Fruit fly (Drosophila melanogaster) whole organism, embryonic: ENCODE measurements around the gene Grasp65.

Experiments used
- Aef1 ChIP-seq: fragments of 200-800 bp; sonication (Bioruptor generic); IDR thresholded peaks from 3 replicates; pipeline ENCODE4 v1.3.6; 2022; ENCODE audit warnings: missing biosample characterization, missing genetic modification characterization
- CG10274 ChIP-seq: fragments of 200-800 bp; sonication (Bioruptor generic); optimal IDR thresholded peaks from 3 replicates; lab custom pipeline; 2017; ENCODE audit warnings: missing biosample characterization, mild to moderate bottlenecking, missing genetic modification characterization
- CG10565 ChIP-seq: fragments of 200-800 bp; sonication (Bioruptor generic); optimal IDR thresholded peaks from 3 replicates; lab custom pipeline; 2016; ENCODE audit warnings: missing biosample characterization, mild to moderate bottlenecking, missing genetic modification characterization
- CG11093 ChIP-seq: fragments of 200-800 bp; sonication (Bioruptor generic); IDR thresholded peaks from 3 replicates; pipeline ENCODE4 v1.3.6; 2022; ENCODE audit warnings: missing biosample characterization, missing genetic modification characterization
- CG11696 ChIP-seq: fragments of 200-800 bp; sonication (Bioruptor generic); IDR thresholded peaks from 2 replicates; pipeline ENCODE4 v1.3.6; 2022; ENCODE audit warnings: missing biosample characterization, missing genetic modification characterization
- CG12104 ChIP-seq: fragments of 200-800 bp; sonication (Bioruptor generic); optimal IDR thresholded peaks from 3 replicates; lab custom pipeline; 2016; ENCODE audit warnings: missing biosample characterization, missing genetic modification characterization
- CG15073 ChIP-seq: fragments of 200-800 bp; sonication (Bioruptor generic); optimal IDR thresholded peaks from 2 replicates; lab custom pipeline; 2016; ENCODE audit warnings: missing biosample characterization, missing genetic modification characterization
- CG15514 ChIP-seq: fragments of 200-800 bp; sonication (Bioruptor generic); optimal IDR thresholded peaks from 3 replicates; lab custom pipeline; 2017; ENCODE audit warnings: missing biosample characterization, missing genetic modification characterization, mild to moderate bottlenecking, moderate library complexity, missing genetic modification reagents
- CG1647 ChIP-seq: fragments of 200-800 bp; sonication (Bioruptor generic); optimal IDR thresholded peaks from 3 replicates; lab custom pipeline; 2016; ENCODE audit warnings: missing biosample characterization, missing genetic modification characterization
- CG16779 ChIP-seq: fragments of 200-800 bp; sonication (Bioruptor generic); IDR thresholded peaks from 2 replicates; pipeline ENCODE4 v1.3.6; 2022; ENCODE audit warnings: missing biosample characterization, missing genetic modification characterization
- CG17568 ChIP-seq: fragments of 200-800 bp; sonication (Bioruptor generic); optimal IDR thresholded peaks from 2 replicates; lab custom pipeline; 2018; ENCODE audit warnings: missing biosample characterization, mild to moderate bottlenecking, missing genetic modification characterization, moderate library complexity
- CG18764 ChIP-seq: fragments of 200-800 bp; sonication (Bioruptor generic); optimal IDR thresholded peaks from 3 replicates; lab custom pipeline; 2016; ENCODE audit warnings: missing biosample characterization, missing genetic modification characterization
- CG30431 ChIP-seq: fragments of 200-800 bp; sonication (Bioruptor generic); optimal IDR thresholded peaks from 2 replicates; lab custom pipeline; 2017; ENCODE audit warnings: missing biosample characterization, missing genetic modification characterization
- CG32532 ChIP-seq: fragments of 200-800 bp; sonication (Bioruptor generic); IDR thresholded peaks from 2 replicates; pipeline ENCODE4 v1.3.6; 2022; ENCODE audit warnings: missing biosample characterization, missing genetic modification characterization
- CG3281 ChIP-seq: fragments of 200-800 bp; sonication (Bioruptor generic); optimal IDR thresholded peaks from 3 replicates; lab custom pipeline; 2017; ENCODE audit warnings: missing biosample characterization, mild to moderate bottlenecking, missing genetic modification characterization
- CG33213 ChIP-seq: fragments of 200-800 bp; sonication (Bioruptor generic); optimal IDR thresholded peaks from 3 replicates; lab custom pipeline; 2016; ENCODE audit warnings: missing biosample characterization, missing genetic modification characterization
- CG33557 ChIP-seq: fragments of 200-800 bp; sonication (Bioruptor generic); optimal IDR thresholded peaks from 2 replicates; lab custom pipeline; 2019; ENCODE audit warnings: missing biosample characterization, mild to moderate bottlenecking, missing genetic modification characterization, moderate library complexity
- CG5245 ChIP-seq: fragments of 200-800 bp; sonication (Bioruptor generic); optimal IDR thresholded peaks from 3 replicates; lab custom pipeline; 2016; ENCODE audit warnings: missing biosample characterization, missing genetic modification characterization
- CG6654 ChIP-seq: fragments of 200-800 bp; sonication (Bioruptor generic); optimal IDR thresholded peaks from 2 replicates; lab custom pipeline; 2017; ENCODE audit warnings: missing biosample characterization, mild to moderate bottlenecking, missing genetic modification characterization
- CG7745 ChIP-seq: fragments of 200-800 bp; sonication (Bioruptor generic); optimal IDR thresholded peaks from 2 replicates; lab custom pipeline; 2018; ENCODE audit warnings: missing biosample characterization, mild to moderate bottlenecking, missing genetic modification characterization, moderate library complexity
- CG7786 ChIP-seq: fragments of 200-800 bp; sonication (Bioruptor generic); optimal IDR thresholded peaks from 2 replicates; lab custom pipeline; 2016; ENCODE audit warnings: missing biosample characterization, missing genetic modification characterization
- CG8089 ChIP-seq: fragments of 200-800 bp; sonication (Bioruptor generic); optimal IDR thresholded peaks from 3 replicates; lab custom pipeline; 2016; ENCODE audit warnings: missing biosample characterization, missing genetic modification characterization
- CG9797 ChIP-seq: fragments of 200-800 bp; sonication (Bioruptor generic); optimal IDR thresholded peaks from 3 replicates; lab custom pipeline; 2018; ENCODE audit warnings: missing biosample characterization, mild to moderate bottlenecking, missing genetic modification characterization
- Dll ChIP-seq: fragments of 200-800 bp; sonication (Bioruptor generic); IDR thresholded peaks from 4 replicates; pipeline ENCODE4 v1.3.6; 2022; ENCODE audit warnings: missing biosample characterization, missing genetic modification characterization; ENCODE audit not compliant: partially characterized antibody
- Dp ChIP-seq: fragments of 200-800 bp; sonication (Bioruptor generic); optimal IDR thresholded peaks from 2 replicates; lab custom pipeline; 2018; ENCODE audit warnings: missing biosample characterization, mild to moderate bottlenecking, missing genetic modification characterization, moderate library complexity
- MESR4 ChIP-seq: fragments of 200-800 bp; sonication (Bioruptor generic); optimal IDR thresholded peaks from 2 replicates; lab custom pipeline; 2018; ENCODE audit warnings: missing biosample characterization, mild to moderate bottlenecking, missing genetic modification characterization, moderate library complexity
- NC2α ChIP-seq: fragments of 200-800 bp; sonication (Bioruptor generic); optimal IDR thresholded peaks from 2 replicates; lab custom pipeline; 2016; ENCODE audit warnings: missing biosample characterization, missing genetic modification characterization
- PHDP ChIP-seq: fragments of 200-800 bp; sonication (Bioruptor generic); optimal IDR thresholded peaks from 3 replicates; lab custom pipeline; 2018; ENCODE audit warnings: missing biosample characterization, mild to moderate bottlenecking, missing genetic modification characterization, moderate library complexity
- Sin3A ChIP-seq: fragments of >200 bp; optimal IDR thresholded peaks from 2 replicates; lab custom pipeline; 2018
- Tbp ChIP-seq: fragments of >200 bp; optimal IDR thresholded peaks from 2 replicates; lab custom pipeline; 2018; ENCODE audit warnings: missing biosample characterization, missing genetic modification characterization
- Xbp1 ChIP-seq: fragments of 200-800 bp; sonication (Bioruptor generic); optimal IDR thresholded peaks from 3 replicates; lab custom pipeline; 2016; ENCODE audit warnings: missing biosample characterization, mild to moderate bottlenecking, missing genetic modification characterization
- ash1 ChIP-seq: fragments of 200-800 bp; sonication (Bioruptor generic); optimal IDR thresholded peaks from 2 replicates; lab custom pipeline; 2018; ENCODE audit warnings: missing biosample characterization, mild to moderate bottlenecking, missing genetic modification characterization
- chif ChIP-seq, 2 experiments: fragments of 200-800 bp; sonication (Bioruptor generic); optimal IDR thresholded peaks; 3 replicates each; lab custom pipeline; 2016; ENCODE audit warnings: missing biosample characterization in 2 of 2, missing genetic modification characterization in 2 of 2
- disco-r ChIP-seq: fragments of 200-800 bp; sonication (Bioruptor generic); optimal IDR thresholded peaks from 2 replicates; lab custom pipeline; 2016; ENCODE audit warnings: missing biosample characterization, missing genetic modification characterization
- gce ChIP-seq: fragments of 200-800 bp; sonication (Bioruptor generic); IDR thresholded peaks from 3 replicates; pipeline ENCODE4 v1.3.6; 2022; ENCODE audit warnings: missing biosample characterization, missing genetic modification characterization
- gcm ChIP-seq: fragments of 200-800 bp; sonication (Bioruptor generic); optimal IDR thresholded peaks from 2 replicates; lab custom pipeline; 2019; ENCODE audit warnings: missing biosample characterization, mild to moderate bottlenecking, missing genetic modification characterization, moderate library complexity
- gem ChIP-seq: fragments of 200-800 bp; sonication (Bioruptor generic); optimal IDR thresholded peaks from 2 replicates; lab custom pipeline; 2019; ENCODE audit warnings: missing biosample characterization, mild to moderate bottlenecking, missing genetic modification characterization, moderate library complexity
- hbn ChIP-seq: fragments of 200-800 bp; sonication (Bioruptor generic); IDR thresholded peaks from 2 replicates; pipeline ENCODE4 v1.3.6; 2022; ENCODE audit warnings: missing biosample characterization, missing genetic modification characterization; ENCODE audit not compliant: partially characterized antibody
- oc ChIP-seq: fragments of 200-800 bp; sonication (Bioruptor generic); optimal IDR thresholded peaks from 2 replicates; lab custom pipeline; 2018; ENCODE audit warnings: missing biosample characterization, mild to moderate bottlenecking, missing genetic modification characterization, moderate library complexity
- p53 ChIP-seq: fragments of 200-800 bp; sonication (Bioruptor generic); optimal IDR thresholded peaks from 2 replicates; lab custom pipeline; 2016; ENCODE audit warnings: missing biosample characterization, missing genetic modification characterization
- pnt ChIP-seq: fragments of 200-800 bp; sonication (Bioruptor generic); optimal IDR thresholded peaks from 3 replicates; lab custom pipeline; 2016; ENCODE audit warnings: missing biosample characterization, missing genetic modification characterization
- pzg ChIP-seq: fragments of 200-800 bp; sonication (Bioruptor generic); optimal IDR thresholded peaks from 3 replicates; lab custom pipeline; 2018; ENCODE audit warnings: missing biosample characterization, mild to moderate bottlenecking, missing genetic modification characterization, moderate library complexity
- sens ChIP-seq: fragments of 200-800 bp; sonication (Bioruptor generic); peaks from one replicate; lab custom pipeline; 2016; ENCODE audit warnings: missing biosample characterization, missing genetic modification characterization
- stwl ChIP-seq: fragments of 200-800 bp; sonication (Bioruptor generic); optimal IDR thresholded peaks from 3 replicates; lab custom pipeline; 2018; ENCODE audit warnings: missing biosample characterization, mild to moderate bottlenecking, missing genetic modification characterization, moderate library complexity
- tio ChIP-seq: fragments of 200-800 bp; sonication (Bioruptor generic); optimal IDR thresholded peaks from 2 replicates; lab custom pipeline; 2017; ENCODE audit warnings: missing biosample characterization, missing genetic modification characterization, inconsistent platforms
- trh ChIP-seq: fragments of 200-800 bp; sonication (Bioruptor generic); optimal IDR thresholded peaks from 2 replicates; lab custom pipeline; 2016; ENCODE audit warnings: missing biosample characterization, missing genetic modification characterization
- vfl ChIP-seq: fragments of 200-800 bp; sonication (Bioruptor generic); optimal IDR thresholded peaks from 2 replicates; lab custom pipeline; 2016; ENCODE audit warnings: missing biosample characterization, missing genetic modification characterization
- wdn ChIP-seq: fragments of 200-800 bp; sonication (Bioruptor generic); IDR thresholded peaks from 2 replicates; pipeline ENCODE4 v1.3.6; 2022; ENCODE audit warnings: missing biosample characterization, missing genetic modification characterization
- wek ChIP-seq: fragments of 200-800 bp; sonication (Bioruptor generic); optimal IDR thresholded peaks from 3 replicates; lab custom pipeline; 2018; ENCODE audit warnings: missing biosample characterization, mild to moderate bottlenecking, missing genetic modification characterization, moderate library complexity
- zfh2 ChIP-seq: fragments of 200-800 bp; sonication (Bioruptor generic); optimal IDR thresholded peaks from 2 replicates; lab custom pipeline; 2016; ENCODE audit warnings: missing biosample characterization, missing genetic modification characterization

Grasp65 gene

dm6 chr3L:19896892-19897684 lies 27.7 kb upstream of the Grasp65 start (continued):
- TF ChIP-seq tio (no peak), ash1 (GFP tag; lab: Kevin White, UChicago) (no peak), gem (peak; percentile 40), wdn (GFP tag; lab: Robert Waterston, UW) (no peak), CG9797 (GFP tag; lab: Kevin White, UChicago) (no peak), PHDP (tag; lab: Kevin White, UChicago) (no peak), CG18764 (GFP tag; lab: Kevin White, UChicago) (no peak), Dll (peak; percentile 37; the same call in 1 of the 4 replicates), pzg (GFP tag; lab: Kevin White, UChicago) (peak; percentile 40), CG6654 (GFP tag; lab: Kevin White, UChicago) (no peak), Aef1 (GFP tag; lab: Robert Waterston, UW) (no peak), CG5245 (GFP tag; lab: Kevin White, UChicago) (no peak), CG7745 (tag; lab: Kevin White, UChicago) (no peak), CG10565 (GFP tag; lab: Kevin White, UChicago) (no peak), gce (GFP tag; lab: Robert Waterston, UW) (no peak), CG10274 (GFP tag; lab: Kevin White, UChicago) (no peak), CG1647 (GFP tag; lab: Kevin White, UChicago) (no peak), CG3281 (peak; percentile 26), gcm (no peak), Dp (no peak), CG11093 (GFP tag; lab: Robert Waterston, UW) (no peak), disco-r (GFP tag; lab: Kevin White, UChicago) (no peak), Tbp (GFP tag; lab: Kevin White, UChicago) (no peak), CG12104 (GFP tag; lab: Kevin White, UChicago) (peak; percentile 20), CG11696 (GFP tag; lab: Robert Waterston, UW) (no peak), oc (tag; lab: Kevin White, UChicago) (no peak), p53 (GFP tag; lab: Kevin White, UChicago) (no peak), chif (GFP tag; optimal IDR thresholded peaks at IDR 0.05; lab: Kevin White, UChicago) (peak in 1 of 2 experiments; percentile 6), CG33213 (no peak), CG30431 (GFP tag; lab: Kevin White, UChicago) (no peak), Sin3A (lab: Kevin White, UChicago) (peak; percentile 27), zfh2 (peak; percentile 3), pnt (GFP tag; lab: Kevin White, UChicago) (peak; percentile 6), CG32532 (peak; percentile 45; the same call in 1 of the 2 replicates), hbn (GFP tag; lab: Robert Waterston, UW) (no peak; the same call in 1 of the 2 replicates), Xbp1 (GFP tag; lab: Kevin White, UChicago) (peak; percentile 64), vfl (peak; percentile 29), CG8089 (GFP tag; lab: Kevin White, UChicago) (peak; percentile 3), stwl (tag; lab: Kevin White, UChicago) (peak; percentile 66), CG17568 (GFP tag; lab: Kevin White, UChicago) (no peak), CG16779 (no peak), MESR4 (GFP tag; lab: Kevin White, UChicago) (peak; percentile 11), CG33557 (no peak), NC2α (GFP tag; lab: Kevin White, UChicago) (no peak), sens (GFP tag; lab: Kevin White, UChicago) (peak; percentile 85), wek (GFP tag; lab: Kevin White, UChicago) (peak; percentile 16), CG7786 (peak; percentile 21), CG15073 (GFP tag; lab: Kevin White, UChicago) (no peak), CG15514 (GFP tag; lab: Kevin White, UChicago) (peak; percentile 34), trh (GFP tag; lab: Kevin White, UChicago) (no peak)
